Fruit fly (Drosophila melanogaster) whole organism, prepupa: ENCODE results near the gene CG33985.

Experiments used
- CG4318 ChIP-seq: fragments of 200-800 bp; sonication (Bioruptor generic); optimal IDR thresholded peaks from 3 replicates; lab custom pipeline; 2017; ENCODE audit warnings: missing biosample characterization, mild to moderate bottlenecking, missing genetic modification characterization
- Hr39 ChIP-seq: fragments of 200-800 bp; sonication (Bioruptor generic); optimal IDR thresholded peaks from 2 replicates; lab custom pipeline; 2016; ENCODE audit warnings: missing biosample characterization, missing genetic modification characterization
- pdm3 ChIP-seq: fragments of 200-800 bp; sonication (Bioruptor generic); optimal IDR thresholded peaks from 3 replicates; lab custom pipeline; 2016; ENCODE audit warnings: missing biosample characterization, missing genetic modification characterization

dm6 chr3L:15563851-15564106, 37.2 kb upstream of the CG33985 start:
- no peak for TF ChIP-seq pdm3 (GFP tag; lab: Kevin White, UChicago)
- no peak for TF ChIP-seq Hr39 (GFP tag; lab: Kevin White, UChicago)
- no peak for TF ChIP-seq CG4318 (GFP tag; lab: Kevin White, UChicago)
